Worm (Caenorhabditis elegans) whole organism, L4/young adult: Measurements from ENCODE around the gene srh-67.

Experiments used
- dao-5 ChIP-seq: sonication (generic microtip); optimal IDR thresholded peaks from 2 replicates; lab custom pipeline; 2016; ENCODE audit warnings: missing genotype, missing genetic modification characterization, moderate library complexity, missing compliant biosample characterization
- him-1 ChIP-seq: sonication (generic microtip); optimal IDR thresholded peaks from 2 replicates; lab custom pipeline; 2016; ENCODE audit warnings: missing genotype, missing genetic modification reagents, missing genetic modification characterization, missing compliant biosample characterization

ce11 chrII:12546413-12546812, 37.7 kb downstream of the srh-67 start, which contains the start of the genes F49C5.5 and F49C5.10:
- TF ChIP-seq dao-5 (tag; lab: Kevin White, UChicago) (no peak), him-1 (tag; lab: Kevin White, UChicago) (no peak)
